Fruit fly (Drosophila melanogaster) whole organism, embryonic: ENCODE data around the gene CG12783.

ENCODE experiments used
- B-H2 ChIP-seq: fragments of 200-800 bp; sonication (Bioruptor generic); optimal IDR thresholded peaks from 2 replicates; lab custom pipeline; 2018; ENCODE audit warnings: missing biosample characterization, mild to moderate bottlenecking, missing genetic modification characterization
- CG10209 ChIP-seq: fragments of 200-800 bp; sonication (Bioruptor generic); optimal IDR thresholded peaks from 3 replicates; lab custom pipeline; 2017; ENCODE audit warnings: missing biosample characterization, mild to moderate bottlenecking, missing genetic modification characterization, missing genetic modification reagents
- CG1024 ChIP-seq: fragments of 200-800 bp; sonication (Bioruptor generic); IDR thresholded peaks from 2 replicates; pipeline ENCODE4 v1.3.6; 2022; ENCODE audit warnings: missing biosample characterization, missing genetic modification characterization
- CG11085 ChIP-seq: fragments of 200-800 bp; sonication (Bioruptor generic); IDR thresholded peaks from 2 replicates; pipeline ENCODE4 v1.3.6; 2022; ENCODE audit warnings: missing biosample characterization, missing genetic modification characterization
- CG12071 ChIP-seq: fragments of 200-800 bp; sonication (Bioruptor generic); optimal IDR thresholded peaks from 3 replicates; lab custom pipeline; 2018; ENCODE audit warnings: missing biosample characterization, mild to moderate bottlenecking, missing genetic modification characterization
- CG12236 ChIP-seq: fragments of 200-800 bp; sonication (Bioruptor generic); optimal IDR thresholded peaks from 2 replicates; lab custom pipeline; 2016; ENCODE audit warnings: missing biosample characterization, missing genetic modification characterization
- CG12942 ChIP-seq: fragments of 200-800 bp; sonication (Bioruptor generic); optimal IDR thresholded peaks from 3 replicates; lab custom pipeline; 2016; ENCODE audit warnings: missing biosample characterization, missing genetic modification characterization
- CG15269 ChIP-seq: fragments of 200-800 bp; sonication (Bioruptor generic); optimal IDR thresholded peaks from 2 replicates; lab custom pipeline; 2018; ENCODE audit warnings: missing biosample characterization, mild to moderate bottlenecking, missing genetic modification characterization, moderate library complexity
- CG16779 ChIP-seq: fragments of 200-800 bp; sonication (Bioruptor generic); IDR thresholded peaks from 2 replicates; pipeline ENCODE4 v1.3.6; 2022; ENCODE audit warnings: missing biosample characterization, missing genetic modification characterization
- CG16815 ChIP-seq: fragments of 200-800 bp; sonication (Bioruptor generic); optimal IDR thresholded peaks from 3 replicates; lab custom pipeline; 2017; ENCODE audit warnings: missing biosample characterization, mild to moderate bottlenecking, missing genetic modification characterization
- CG16863 ChIP-seq: fragments of 200-800 bp; sonication (Bioruptor generic); optimal IDR thresholded peaks from 3 replicates; lab custom pipeline; 2016; ENCODE audit warnings: missing biosample characterization, missing genetic modification characterization
- CG17186 ChIP-seq: fragments of 200-800 bp; sonication (Bioruptor generic); optimal IDR thresholded peaks from 3 replicates; lab custom pipeline; 2017; ENCODE audit warnings: missing biosample characterization, missing genetic modification reagents, missing genetic modification characterization
- CG17385 ChIP-seq: fragments of 200-800 bp; sonication (Bioruptor generic); optimal IDR thresholded peaks from 3 replicates; lab custom pipeline; 2018; ENCODE audit warnings: missing biosample characterization, mild to moderate bottlenecking, missing genetic modification characterization
- CG17612 ChIP-seq: fragments of 200-800 bp; sonication (Bioruptor generic); IDR thresholded peaks from 2 replicates; pipeline ENCODE4 v1.3.6; 2022; ENCODE audit warnings: missing biosample characterization, missing genetic modification characterization
- CG2116 ChIP-seq: fragments of 200-800 bp; sonication (Bioruptor generic); optimal IDR thresholded peaks from 3 replicates; lab custom pipeline; 2018; ENCODE audit warnings: missing biosample characterization, mild to moderate bottlenecking, missing genetic modification characterization
- CG30020 ChIP-seq: fragments of 200-800 bp; optimal IDR thresholded peaks from 2 replicates; lab custom pipeline; 2019; ENCODE audit warnings: missing biosample characterization, mild to moderate bottlenecking, missing genetic modification characterization, moderate library complexity
- CG31224 ChIP-seq: fragments of 200-800 bp; sonication (Bioruptor generic); IDR thresholded peaks from 2 replicates; pipeline ENCODE4 v1.3.6; 2022; ENCODE audit warnings: missing biosample characterization, missing genetic modification characterization
- CG3281 ChIP-seq: fragments of 200-800 bp; sonication (Bioruptor generic); optimal IDR thresholded peaks from 3 replicates; lab custom pipeline; 2017; ENCODE audit warnings: missing biosample characterization, mild to moderate bottlenecking, missing genetic modification characterization
- CG6765 ChIP-seq: fragments of 200-800 bp; sonication (Bioruptor generic); optimal IDR thresholded peaks from 3 replicates; lab custom pipeline; 2017; ENCODE audit warnings: missing biosample characterization, mild to moderate bottlenecking, missing genetic modification characterization
- CG6791 ChIP-seq: fragments of 200-800 bp; sonication (Bioruptor generic); IDR thresholded peaks from 3 replicates; pipeline ENCODE4 v1.3.6; 2022; ENCODE audit warnings: missing biosample characterization, missing genetic modification characterization; ENCODE audit not compliant: partially characterized antibody
- CG7839 ChIP-seq: fragments of 200-800 bp; sonication (Bioruptor generic); optimal IDR thresholded peaks from 3 replicates; lab custom pipeline; 2018; ENCODE audit warnings: missing biosample characterization, mild to moderate bottlenecking, missing genetic modification characterization, moderate library complexity
- CG8089 ChIP-seq: fragments of 200-800 bp; sonication (Bioruptor generic); optimal IDR thresholded peaks from 3 replicates; lab custom pipeline; 2016; ENCODE audit warnings: missing biosample characterization, missing genetic modification characterization
- CG8765 ChIP-seq: fragments of 200-800 bp; sonication (Bioruptor generic); IDR thresholded peaks from 2 replicates; pipeline ENCODE4 v1.3.6; 2022; ENCODE audit warnings: missing biosample characterization, missing genetic modification characterization
- D19A ChIP-seq: fragments of 200-800 bp; optimal IDR thresholded peaks from 3 replicates; lab custom pipeline; 2019; ENCODE audit warnings: missing biosample characterization, mild to moderate bottlenecking, missing genetic modification characterization, moderate library complexity
- Dfd ChIP-seq, 2 experiments: fragments of >200 bp; optimal IDR thresholded peaks; 2 replicates each; lab custom pipeline; 2017; ENCODE audit warnings: missing biosample characterization in 2 of 2, missing genetic modification characterization in 2 of 2
- Ets65A ChIP-seq: fragments of 200-800 bp; sonication (Bioruptor generic); peaks from one replicate; lab custom pipeline; 2016; ENCODE audit warnings: missing biosample characterization, missing genetic modification characterization
- Ets97D ChIP-seq: fragments of 200-800 bp; sonication (Bioruptor generic); optimal IDR thresholded peaks from 3 replicates; lab custom pipeline; 2016; ENCODE audit warnings: missing biosample characterization, missing genetic modification characterization
- HLH4C ChIP-seq: fragments of 200-800 bp; sonication (Bioruptor generic); IDR thresholded peaks from 3 replicates; pipeline ENCODE4 v1.3.6; 2022; ENCODE audit warnings: missing biosample characterization, missing genetic modification characterization; ENCODE audit not compliant: partially characterized antibody
- HLH54F ChIP-seq: fragments of 200-800 bp; sonication (Bioruptor generic); optimal IDR thresholded peaks from 3 replicates; lab custom pipeline; 2016; ENCODE audit warnings: missing biosample characterization, missing genetic modification characterization
- HmgZ ChIP-seq: fragments of 200-800 bp; sonication (Bioruptor generic); optimal IDR thresholded peaks from 2 replicates; lab custom pipeline; 2018; ENCODE audit warnings: missing biosample characterization, mild to moderate bottlenecking, missing genetic modification characterization
- MTF-1 ChIP-seq: fragments of 200-800 bp; sonication (Bioruptor generic); optimal IDR thresholded peaks from 2 replicates; lab custom pipeline; 2018; ENCODE audit warnings: missing biosample characterization, mild to moderate bottlenecking, missing genetic modification characterization, borderline replicate concordance
- Ravus ChIP-seq: fragments of 200-800 bp; sonication (Bioruptor generic); IDR thresholded peaks from 2 replicates; pipeline ENCODE4 v1.3.6; 2022; ENCODE audit warnings: missing biosample characterization, missing genetic modification characterization
- Side ChIP-seq: fragments of 200-800 bp; sonication (Bioruptor generic); optimal IDR thresholded peaks from 2 replicates; lab custom pipeline; 2016; ENCODE audit warnings: missing biosample characterization, missing genetic modification characterization
- Stat92E ChIP-seq, 3 experiments: fragments of >200 bp in 2 of 3; fragments of 200-800 bp in 1 of 3; sonication (Bioruptor generic) in 1 of 3; optimal IDR thresholded peaks; 2 replicates each; lab custom pipeline; 2017 to 2019; ENCODE audit warnings: missing biosample characterization in 3 of 3, missing genetic modification characterization in 3 of 3, mild to moderate bottlenecking in 1 of 3, moderate library complexity in 1 of 3
- TFAM ChIP-seq: fragments of 200-800 bp; sonication (Bioruptor generic); optimal IDR thresholded peaks from 2 replicates; lab custom pipeline; 2017; ENCODE audit warnings: missing biosample characterization, missing genetic modification characterization, inconsistent platforms
- Tbp ChIP-seq: fragments of >200 bp; optimal IDR thresholded peaks from 2 replicates; lab custom pipeline; 2018; ENCODE audit warnings: missing biosample characterization, missing genetic modification characterization
- ac ChIP-seq: fragments of 200-800 bp; sonication (Bioruptor generic); optimal IDR thresholded peaks from 3 replicates; lab custom pipeline; 2017; ENCODE audit warnings: missing biosample characterization, mild to moderate bottlenecking, missing genetic modification characterization
- corto ChIP-seq: fragments of 200-800 bp; sonication (Bioruptor generic); optimal IDR thresholded peaks from 2 replicates; lab custom pipeline; 2016; ENCODE audit warnings: missing biosample characterization, mild to moderate bottlenecking, missing genetic modification characterization, moderate library complexity
- da ChIP-seq: fragments of 200-800 bp; sonication (Bioruptor generic); optimal IDR thresholded peaks from 2 replicates; lab custom pipeline; 2016; ENCODE audit warnings: missing biosample characterization, missing genetic modification characterization
- ems ChIP-seq: fragments of 200-800 bp; sonication (Bioruptor generic); optimal IDR thresholded peaks from 3 replicates; lab custom pipeline; 2016; ENCODE audit warnings: missing biosample characterization, missing genetic modification characterization
- hbn ChIP-seq: fragments of 200-800 bp; sonication (Bioruptor generic); IDR thresholded peaks from 2 replicates; pipeline ENCODE4 v1.3.6; 2022; ENCODE audit warnings: missing biosample characterization, missing genetic modification characterization; ENCODE audit not compliant: partially characterized antibody
- jing ChIP-seq: fragments of 200-800 bp; sonication (Bioruptor generic); optimal IDR thresholded peaks from 2 replicates; lab custom pipeline; 2018; ENCODE audit warnings: missing biosample characterization, mild to moderate bottlenecking, missing genetic modification characterization
- lab ChIP-seq: fragments of 200-800 bp; sonication (Bioruptor generic); optimal IDR thresholded peaks from 3 replicates; lab custom pipeline; 2017; ENCODE audit warnings: missing biosample characterization, missing genetic modification characterization, mild to moderate bottlenecking, moderate library complexity, missing genetic modification reagents
- mam ChIP-seq: fragments of 200-800 bp; sonication (Bioruptor generic); optimal IDR thresholded peaks from 3 replicates; lab custom pipeline; 2016; ENCODE audit warnings: missing biosample characterization, missing genetic modification characterization
- tio ChIP-seq: fragments of 200-800 bp; sonication (Bioruptor generic); optimal IDR thresholded peaks from 2 replicates; lab custom pipeline; 2017; ENCODE audit warnings: missing biosample characterization, missing genetic modification characterization, inconsistent platforms
- trem ChIP-seq: fragments of 200-800 bp; optimal IDR thresholded peaks from 3 replicates; lab custom pipeline; 2019; ENCODE audit warnings: missing biosample characterization, mild to moderate bottlenecking, missing genetic modification characterization, moderate library complexity
- unc-4 ChIP-seq: fragments of 200-800 bp; sonication (Bioruptor generic); IDR thresholded peaks from 2 replicates; pipeline ENCODE4 v1.3.6; 2022; ENCODE audit warnings: missing biosample characterization, missing genetic modification characterization; ENCODE audit not compliant: partially characterized antibody
- zfh1 ChIP-seq: fragments of 200-800 bp; sonication (Bioruptor generic); IDR thresholded peaks from 3 replicates; pipeline ENCODE4 v1.3.6; 2022; ENCODE audit warnings: missing biosample characterization, missing genetic modification characterization

Gene CG12783

DNA sequence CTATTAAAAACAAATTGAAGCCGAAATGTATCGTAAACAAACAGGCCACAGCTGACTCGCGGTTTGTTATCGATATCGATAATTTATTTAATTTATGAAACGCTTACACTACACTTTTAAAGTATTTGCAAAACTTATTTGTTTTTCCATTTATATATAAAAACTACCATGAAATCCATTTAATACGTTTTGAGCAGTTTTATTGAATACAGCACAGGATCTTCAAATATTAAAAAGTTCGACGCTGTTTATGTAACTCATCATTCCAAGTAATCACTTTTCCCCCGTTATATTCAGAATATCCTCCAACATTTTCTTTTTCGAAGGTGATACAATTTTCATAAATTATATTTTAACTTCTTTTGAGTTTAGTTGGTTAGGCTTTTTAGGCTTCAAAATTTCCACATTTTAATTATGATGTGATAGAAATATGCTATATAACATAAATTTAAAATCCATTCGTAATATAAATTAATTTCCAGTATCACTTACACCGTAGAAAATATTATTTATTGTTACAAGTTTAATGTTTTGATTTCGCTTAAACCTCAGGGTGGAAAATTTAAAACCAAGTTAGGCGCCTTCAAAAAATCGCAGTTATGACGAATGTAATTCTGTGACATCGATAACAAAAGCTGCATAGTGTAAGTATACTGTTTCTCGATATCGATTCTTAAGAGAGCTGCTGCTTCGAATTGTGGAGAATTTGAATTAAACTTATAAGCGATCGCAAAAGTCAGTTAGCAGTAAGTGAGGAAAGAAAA lies 33.9 kb upstream of the CG12783 start, which contains the start of the genes CG10324 and CCT3 (continued):
- peak; percentile 75; the same call in 2 of the 3 replicates for TF ChIP-seq HLH4C (GFP tag; lab: Robert Waterston, UW)
- no peak for TF ChIP-seq TFAM (GFP tag; lab: Kevin White, UChicago)
- TF ChIP-seq CG1024 = peak; percentile 43; the same call in 1 of the 2 replicates
- no peak for TF ChIP-seq CG17186 (GFP tag; lab: Kevin White, UChicago)
- no peak for TF ChIP-seq CG17612
- TF ChIP-seq zfh1 (GFP tag; lab: Robert Waterston, UW) = peak; percentile 66; the same call in 2 of the 3 replicates
- TF ChIP-seq tio (GFP tag; lab: Kevin White, UChicago) = no peak
- peak; percentile 87 for TF ChIP-seq Ets65A (GFP tag; lab: Kevin White, UChicago)
- TF ChIP-seq corto = no peak
- TF ChIP-seq CG16815 (GFP tag; lab: Kevin White, UChicago) = peak; percentile 52
- TF ChIP-seq unc-4 (GFP tag; lab: Robert Waterston, UW) = peak; percentile 67
- no peak for TF ChIP-seq CG12071
- TF ChIP-seq CG17385 = peak; percentile 78
- peak in 1 of 2 experiments; percentile 49 for TF ChIP-seq Dfd (GFP tag; optimal IDR thresholded peaks at IDR 0.05; lab: Kevin White, UChicago)
- no peak; the same call in 1 of the 2 replicates for TF ChIP-seq hbn (GFP tag; lab: Robert Waterston, UW)
- no peak for TF ChIP-seq jing (GFP tag; lab: Kevin White, UChicago)
- no peak for TF ChIP-seq ac (GFP tag; lab: Kevin White, UChicago)
- TF ChIP-seq CG7839 = no peak
- TF ChIP-seq HmgZ (tag; lab: Kevin White, UChicago) = peak; percentile 38
- peak; percentile 45 for TF ChIP-seq mam (GFP tag; lab: Kevin White, UChicago)
- TF ChIP-seq ems (GFP tag; lab: Kevin White, UChicago) = peak; percentile 5
- TF ChIP-seq CG16779 (GFP tag; lab: Robert Waterston, UW) = no peak
- TF ChIP-seq lab = no peak
- no peak for TF ChIP-seq Stat92E (GFP tag; optimal IDR thresholded peaks at IDR 0.05; lab: Kevin White, UChicago)
- TF ChIP-seq Ravus (GFP tag; lab: Robert Waterston, UW) = no peak; the same call in 1 of the 2 replicates
- peak; percentile 72 for TF ChIP-seq CG3281 (GFP tag; lab: Kevin White, UChicago)
- TF ChIP-seq MTF-1 (GFP tag; lab: Kevin White, UChicago) = peak; percentile 13
- no peak for TF ChIP-seq CG11085 (GFP tag; lab: Robert Waterston, UW)
- peak; percentile 24; the same call in 1 of the 2 replicates for TF ChIP-seq CG8765 (GFP tag; lab: Robert Waterston, UW)
- peak; percentile 91 for TF ChIP-seq CG30020 (tag; lab: Kevin White, UChicago)
- TF ChIP-seq CG10209 (GFP tag; lab: Kevin White, UChicago) = peak; percentile 71
- TF ChIP-seq CG8089 (GFP tag; lab: Kevin White, UChicago) = no peak
- TF ChIP-seq Side (GFP tag; lab: Kevin White, UChicago) = peak; percentile 11
- TF ChIP-seq HLH54F = peak; percentile 46
- TF ChIP-seq D19A (tag; lab: Kevin White, UChicago) = peak; percentile 62
- TF ChIP-seq CG12236 (GFP tag; lab: Kevin White, UChicago) = no peak
- TF ChIP-seq trem (tag; lab: Kevin White, UChicago) = peak; percentile 46
- TF ChIP-seq Tbp (GFP tag; lab: Kevin White, UChicago) = no peak
- peak; percentile 79 for TF ChIP-seq CG15269
- TF ChIP-seq CG12942 (GFP tag; lab: Kevin White, UChicago) = peak; percentile 31
- TF ChIP-seq Ets97D (GFP tag; lab: Kevin White, UChicago) = no peak
- peak; percentile 73 for TF ChIP-seq B-H2 (GFP tag; lab: Kevin White, UChicago)
- peak; percentile 34; the same call in 1 of the 2 replicates for TF ChIP-seq CG31224 (GFP tag; lab: Robert Waterston, UW)
- peak; percentile 17 for TF ChIP-seq CG16863 (GFP tag; lab: Kevin White, UChicago)
- no peak for TF ChIP-seq da (GFP tag; lab: Kevin White, UChicago)
- TF ChIP-seq CG6765 (GFP tag; lab: Kevin White, UChicago) = peak; percentile 71
- TF ChIP-seq CG2116 (GFP tag; lab: Kevin White, UChicago) = peak; percentile 70
- peak; percentile 76 for TF ChIP-seq CG6791 (GFP tag; lab: Robert Waterston, UW)
